Fruit fly (Drosophila melanogaster) whole organism, prepupa: ENCODE measurements around the gene Pli.

Experiments used
- CG10631 ChIP-seq: fragments of 200-800 bp; sonication (Bioruptor generic); optimal IDR thresholded peaks from 2 replicates; lab custom pipeline; 2016; ENCODE audit warnings: missing biosample characterization, missing genetic modification characterization
- CG11294 ChIP-seq: fragments of 200-800 bp; sonication (Bioruptor generic); IDR thresholded peaks from 2 replicates; pipeline ENCODE4 v1.3.6; 2022; ENCODE audit warnings: missing biosample characterization, missing genetic modification characterization
- CG11762 ChIP-seq: fragments of 200-800 bp; sonication (Bioruptor generic); optimal IDR thresholded peaks from 3 replicates; lab custom pipeline; 2016; ENCODE audit warnings: missing biosample characterization, missing genetic modification characterization; ENCODE audit not compliant: insufficient read depth
- CG11902 ChIP-seq: fragments of 200-800 bp; sonication (Bioruptor generic); optimal IDR thresholded peaks from 3 replicates; lab custom pipeline; 2016; ENCODE audit warnings: missing biosample characterization, missing genetic modification characterization
- CG15336 ChIP-seq: fragments of 200-800 bp; sonication (Bioruptor generic); IDR thresholded peaks from 2 replicates; pipeline ENCODE4 v1.3.6; 2022; ENCODE audit warnings: missing biosample characterization, missing genetic modification characterization
- CG1621 ChIP-seq: fragments of 200-800 bp; sonication (Bioruptor generic); optimal IDR thresholded peaks from 3 replicates; lab custom pipeline; 2018; ENCODE audit warnings: missing biosample characterization, mild to moderate bottlenecking, missing genetic modification characterization
- CG16779 ChIP-seq: fragments of 200-800 bp; sonication (Bioruptor generic); optimal IDR thresholded peaks from 3 replicates; lab custom pipeline; 2017; ENCODE audit warnings: missing biosample characterization, mild to moderate bottlenecking, missing genetic modification characterization
- CG3032 ChIP-seq: fragments of 200-800 bp; optimal IDR thresholded peaks from 2 replicates; lab custom pipeline; 2019; ENCODE audit warnings: missing biosample characterization, mild to moderate bottlenecking, missing genetic modification characterization, moderate library complexity
- CG31627 ChIP-seq: fragments of 200-800 bp; sonication (Bioruptor generic); optimal IDR thresholded peaks from 3 replicates; lab custom pipeline; 2016; ENCODE audit warnings: missing biosample characterization, missing genetic modification characterization
- CG32006 ChIP-seq: fragments of 200-800 bp; sonication (Bioruptor generic); optimal IDR thresholded peaks from 3 replicates; lab custom pipeline; 2017; ENCODE audit warnings: missing biosample characterization, mild to moderate bottlenecking, missing genetic modification characterization
- CG34406 ChIP-seq: fragments of 200-800 bp; sonication (Bioruptor generic); optimal IDR thresholded peaks from 3 replicates; lab custom pipeline; 2016; ENCODE audit warnings: missing biosample characterization, missing genetic modification characterization
- CG3919 ChIP-seq: fragments of 200-800 bp; sonication (Bioruptor generic); optimal IDR thresholded peaks from 3 replicates; lab custom pipeline; 2016; ENCODE audit warnings: missing biosample characterization, missing genetic modification characterization
- CG4318 ChIP-seq: fragments of 200-800 bp; sonication (Bioruptor generic); optimal IDR thresholded peaks from 3 replicates; lab custom pipeline; 2017; ENCODE audit warnings: missing biosample characterization, mild to moderate bottlenecking, missing genetic modification characterization
- CG6276 ChIP-seq: fragments of 200-800 bp; sonication (Bioruptor generic); optimal IDR thresholded peaks from 2 replicates; lab custom pipeline; 2017; ENCODE audit warnings: missing biosample characterization, mild to moderate bottlenecking, missing genetic modification characterization
- CG6792 ChIP-seq: fragments of 200-800 bp; sonication (Bioruptor generic); optimal IDR thresholded peaks from 3 replicates; lab custom pipeline; 2016; ENCODE audit warnings: missing biosample characterization, missing genetic modification characterization
- CG6854 ChIP-seq: fragments of 200-800 bp; sonication (Bioruptor generic); optimal IDR thresholded peaks from 2 replicates; lab custom pipeline; 2017; ENCODE audit warnings: missing biosample characterization, mild to moderate bottlenecking, missing genetic modification characterization
- CG7368 ChIP-seq: fragments of 200-800 bp; sonication (Bioruptor generic); optimal IDR thresholded peaks from 3 replicates; lab custom pipeline; 2016; ENCODE audit warnings: missing biosample characterization, missing genetic modification characterization
- CG8119 ChIP-seq: fragments of 200-800 bp; sonication (Bioruptor generic); IDR thresholded peaks from 3 replicates; pipeline ENCODE4 v1.3.6; 2022; ENCODE audit warnings: missing biosample characterization, missing genetic modification characterization
- CG8632 ChIP-seq: fragments of 200-800 bp; sonication (Bioruptor generic); optimal IDR thresholded peaks from 3 replicates; lab custom pipeline; 2016; ENCODE audit warnings: missing biosample characterization, missing genetic modification characterization
- CG9139 ChIP-seq: fragments of 200-800 bp; sonication (Bioruptor generic); optimal IDR thresholded peaks from 3 replicates; lab custom pipeline; 2017; ENCODE audit warnings: missing biosample characterization, mild to moderate bottlenecking, missing genetic modification characterization
- Eip75B ChIP-seq: fragments of 200-800 bp; sonication (Bioruptor generic); optimal IDR thresholded peaks from 3 replicates; lab custom pipeline; 2016; ENCODE audit warnings: missing biosample characterization, missing genetic modification characterization
- Eip78C ChIP-seq: fragments of 200-800 bp; sonication (Bioruptor generic); peaks from one replicate; lab custom pipeline; 2016; ENCODE audit warnings: missing biosample characterization, missing genetic modification characterization
- Ets96B ChIP-seq: fragments of 200-800 bp; optimal IDR thresholded peaks from 2 replicates; lab custom pipeline; 2019; ENCODE audit warnings: missing biosample characterization, mild to moderate bottlenecking, missing genetic modification characterization, moderate library complexity
- Gug ChIP-seq: fragments of 200-800 bp; sonication (Bioruptor generic); IDR thresholded peaks from 2 replicates; pipeline ENCODE4 v1.3.6; 2022; ENCODE audit warnings: missing biosample characterization, missing genetic modification characterization
- Hr38 ChIP-seq: sonication (Bioruptor generic); optimal IDR thresholded peaks from 2 replicates; lab custom pipeline; 2016; ENCODE audit warnings: missing biosample characterization, missing genetic modification characterization
- Hr39 ChIP-seq: fragments of 200-800 bp; sonication (Bioruptor generic); optimal IDR thresholded peaks from 2 replicates; lab custom pipeline; 2016; ENCODE audit warnings: missing biosample characterization, missing genetic modification characterization
- OdsH ChIP-seq: fragments of 200-800 bp; sonication (Bioruptor generic); optimal IDR thresholded peaks from 3 replicates; lab custom pipeline; 2016; ENCODE audit warnings: missing biosample characterization, missing genetic modification characterization
- Smox ChIP-seq: fragments of 200-800 bp; sonication (Bioruptor generic); optimal IDR thresholded peaks from 3 replicates; lab custom pipeline; 2016; ENCODE audit warnings: missing biosample characterization, missing genetic modification characterization
- Sox102F ChIP-seq: fragments of 200-800 bp; sonication (Bioruptor generic); optimal IDR thresholded peaks from 2 replicates; lab custom pipeline; 2016; ENCODE audit warnings: missing biosample characterization, mild to moderate bottlenecking, missing genetic modification characterization
- Sox14 ChIP-seq: fragments of 200-800 bp; sonication (Bioruptor generic); optimal IDR thresholded peaks from 3 replicates; lab custom pipeline; 2016; ENCODE audit warnings: missing biosample characterization, missing genetic modification characterization
- Sox15 ChIP-seq: fragments of 200-800 bp; sonication (Bioruptor generic); optimal IDR thresholded peaks from 3 replicates; lab custom pipeline; 2016; ENCODE audit warnings: missing biosample characterization, missing genetic modification characterization
- achi ChIP-seq: fragments of 200-800 bp; sonication (Bioruptor generic); optimal IDR thresholded peaks from 3 replicates; lab custom pipeline; 2016; ENCODE audit warnings: missing biosample characterization, missing genetic modification characterization
- acj6 ChIP-seq: fragments of 200-800 bp; sonication (Bioruptor generic); optimal IDR thresholded peaks from 3 replicates; lab custom pipeline; 2016; ENCODE audit warnings: missing biosample characterization, missing genetic modification characterization
- cyc ChIP-seq: fragments of 200-800 bp; sonication (Bioruptor generic); optimal IDR thresholded peaks from 3 replicates; lab custom pipeline; 2016; ENCODE audit warnings: missing biosample characterization, missing genetic modification characterization
- dsx ChIP-seq: fragments of 200-800 bp; optimal IDR thresholded peaks from 3 replicates; lab custom pipeline; 2019; ENCODE audit warnings: missing biosample characterization, mild to moderate bottlenecking, missing genetic modification characterization, moderate library complexity; ENCODE audit not compliant: poor library complexity, severe bottlenecking
- eg ChIP-seq: fragments of 200-800 bp; sonication (Bioruptor generic); IDR thresholded peaks from 3 replicates; pipeline ENCODE4 v1.3.6; 2022; ENCODE audit warnings: missing biosample characterization, missing genetic modification characterization
- esn ChIP-seq: fragments of 200-800 bp; sonication (Bioruptor generic); optimal IDR thresholded peaks from 2 replicates; lab custom pipeline; 2016; ENCODE audit warnings: missing biosample characterization, mild to moderate bottlenecking, missing genetic modification characterization, moderate library complexity
- fd59A ChIP-seq: fragments of 200-800 bp; sonication (Bioruptor generic); optimal IDR thresholded peaks from 2 replicates; lab custom pipeline; 2017; ENCODE audit warnings: missing biosample characterization, mild to moderate bottlenecking, missing genetic modification characterization, missing genetic modification reagents
- fd85E ChIP-seq: fragments of 200-800 bp; sonication (Bioruptor generic); optimal IDR thresholded peaks from 3 replicates; lab custom pipeline; 2016; ENCODE audit warnings: missing biosample characterization, missing genetic modification characterization
- fkh ChIP-seq: fragments of 200-800 bp; sonication (Bioruptor generic); optimal IDR thresholded peaks from 3 replicates; lab custom pipeline; 2017; ENCODE audit warnings: missing biosample characterization, mild to moderate bottlenecking, missing genetic modification characterization, moderate library complexity
- lz ChIP-seq: fragments of 200-800 bp; sonication (Bioruptor generic); optimal IDR thresholded peaks from 3 replicates; lab custom pipeline; 2016; ENCODE audit warnings: missing biosample characterization, missing genetic modification characterization
- net ChIP-seq: fragments of 200-800 bp; sonication (Bioruptor generic); optimal IDR thresholded peaks from 3 replicates; lab custom pipeline; 2016; ENCODE audit warnings: missing biosample characterization, missing genetic modification characterization
- pdm3 ChIP-seq: fragments of 200-800 bp; sonication (Bioruptor generic); optimal IDR thresholded peaks from 3 replicates; lab custom pipeline; 2016; ENCODE audit warnings: missing biosample characterization, missing genetic modification characterization
- salr ChIP-seq, 2 experiments: fragments of 200-800 bp; sonication (Bioruptor generic); optimal IDR thresholded peaks; 3 replicates each; lab custom pipeline; 2016 to 2018; ENCODE audit warnings: missing biosample characterization in 2 of 2, missing genetic modification characterization in 2 of 2, mild to moderate bottlenecking in 1 of 2
- spab ChIP-seq: fragments of 200-800 bp; sonication (Bioruptor generic); optimal IDR thresholded peaks from 2 replicates; lab custom pipeline; 2017; ENCODE audit warnings: missing biosample characterization, mild to moderate bottlenecking, missing genetic modification characterization, missing genetic modification reagents
- ss ChIP-seq, 2 experiments: fragments of 200-800 bp; sonication (Bioruptor generic); optimal IDR thresholded peaks; 2 replicates in 1 of 2; 3 replicates in 1 of 2; lab custom pipeline; 2017 to 2018; ENCODE audit warnings: mild to moderate bottlenecking in 2 of 2, missing biosample characterization in 2 of 2, missing genetic modification characterization in 2 of 2, moderate library complexity in 1 of 2
- svp ChIP-seq: fragments of 200-800 bp; sonication (Bioruptor generic); peaks from one replicate; lab custom pipeline; 2016; ENCODE audit warnings: missing biosample characterization, missing genetic modification characterization
- vri ChIP-seq: fragments of 200-800 bp; sonication (Bioruptor generic); optimal IDR thresholded peaks from 3 replicates; lab custom pipeline; 2016; ENCODE audit warnings: missing biosample characterization, mild to moderate bottlenecking, missing genetic modification characterization

Gene Pli

DNA sequence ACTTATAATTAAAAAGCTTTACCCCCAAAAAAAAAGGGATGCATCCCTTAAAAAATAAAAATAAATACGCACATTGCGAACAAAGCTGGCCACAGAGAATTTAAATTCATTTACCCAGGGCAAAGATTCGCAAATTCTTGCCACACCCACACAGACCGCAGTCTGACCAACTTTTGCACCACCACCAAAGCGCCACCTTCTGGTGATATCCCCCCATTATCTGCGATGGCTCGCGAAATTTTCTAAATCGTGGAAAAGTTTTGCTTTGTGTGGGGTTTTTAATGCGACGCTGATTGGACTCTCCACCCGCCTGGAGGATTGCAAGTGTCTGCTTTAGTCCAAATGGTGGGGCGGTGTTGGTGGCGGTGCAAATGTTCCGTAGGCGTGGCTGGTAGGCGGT lies 10.2 kb upstream of the Pli start:
- TF ChIP-seq fkh (GFP tag; lab: Kevin White, UChicago) (no peak), salr (GFP tag; optimal IDR thresholded peaks at IDR 0.05; lab: Kevin White, UChicago) (no peak), CG8632 (GFP tag; lab: Kevin White, UChicago) (no peak), CG3032 (tag; lab: Kevin White, UChicago) (no peak), Eip75B (GFP tag; lab: Kevin White, UChicago) (no peak), CG10631 (no peak), eg (GFP tag; lab: Robert Waterston, UW) (no peak), dsx (GFP tag; lab: Kevin White, UChicago) (no peak), CG3919 (GFP tag; lab: Kevin White, UChicago) (no peak), net (GFP tag; lab: Kevin White, UChicago) (no peak), CG34406 (GFP tag; lab: Kevin White, UChicago) (no peak), CG6854 (GFP tag; lab: Kevin White, UChicago) (no peak), CG9139 (no peak), vri (GFP tag; lab: Kevin White, UChicago) (no peak), CG6276 (GFP tag; lab: Kevin White, UChicago) (no peak), CG11902 (GFP tag; lab: Kevin White, UChicago) (no peak)

- no peak for TF ChIP-seq CG11762
- TF ChIP-seq, all 60 proteins: peak for 0
Observed at dm6 chr3R:23893460-23893859, 3.6 kb upstream of the Pli start, which contains the start of gene tbrd-1. TSS of gene tbrd-1 (minus strand) at chr3R:23893560.

dm6 chr3R:23890886-23891285 lies 1.0 kb upstream of the Pli start, which contains the start of gene TfIIA-S:
TSS of gene TfIIA-S (minus strand) at chr3R:23891060.
- no peak for TF ChIP-seq fd59A (GFP tag; lab: Kevin White, UChicago)
- peak; percentile 29 for TF ChIP-seq CG6854 (GFP tag; lab: Kevin White, UChicago)
- peak; percentile 82 for TF ChIP-seq CG31627 (GFP tag; lab: Kevin White, UChicago)
- peak; percentile 27 for TF ChIP-seq Sox15
- no peak for TF ChIP-seq CG16779 (tag; lab: Kevin White, UChicago)
- TF ChIP-seq CG11294 = no peak
- TF ChIP-seq achi (GFP tag; lab: Kevin White, UChicago) = peak; percentile 64
- TF ChIP-seq CG1621 (tag; lab: Kevin White, UChicago) = peak; percentile 65
- no peak for TF ChIP-seq CG6276 (GFP tag; lab: Kevin White, UChicago)
- TF ChIP-seq fd85E (GFP tag; lab: Kevin White, UChicago) = no peak
- TF ChIP-seq cyc = peak; percentile 74
- no peak for TF ChIP-seq Hr38
- no peak for TF ChIP-seq CG4318
- TF ChIP-seq CG32006 (GFP tag; lab: Kevin White, UChicago) = no peak
- TF ChIP-seq Smox = no peak
- peak in 1 of 2 experiments; percentile 25 for TF ChIP-seq ss (GFP tag; optimal IDR thresholded peaks at IDR 0.05; lab: Kevin White, UChicago)
- TF ChIP-seq Gug (GFP tag; lab: Robert Waterston, UW) = no peak
- TF ChIP-seq acj6 = no peak
- TF ChIP-seq lz = peak; percentile 71
- no peak for TF ChIP-seq CG8119 (GFP tag; lab: Robert Waterston, UW)
- peak; percentile 71 for TF ChIP-seq esn (GFP tag; lab: Kevin White, UChicago)
- TF ChIP-seq OdsH (GFP tag; lab: Kevin White, UChicago) = no peak
- peak; percentile 59 for TF ChIP-seq Eip78C (GFP tag; lab: Kevin White, UChicago)
- no peak for TF ChIP-seq spab
- TF ChIP-seq CG11902 (GFP tag; lab: Kevin White, UChicago) = peak; percentile 51
- TF ChIP-seq pdm3 = no peak
- no peak for TF ChIP-seq CG15336 (GFP tag; lab: Robert Waterston, UW)
- no peak for TF ChIP-seq fkh (GFP tag; lab: Kevin White, UChicago)
- no peak for TF ChIP-seq vri (GFP tag; lab: Kevin White, UChicago)
- TF ChIP-seq CG8632 (GFP tag; lab: Kevin White, UChicago) = no peak
- peak; percentile 57 for TF ChIP-seq Sox14 (GFP tag; lab: Kevin White, UChicago)
- no peak for TF ChIP-seq CG9139
- TF ChIP-seq Sox102F (GFP tag; lab: Kevin White, UChicago) = no peak
- TF ChIP-seq CG3919 (GFP tag; lab: Kevin White, UChicago) = peak; percentile 71
- TF ChIP-seq Hr39 = peak; percentile 63
- TF ChIP-seq CG6792 (GFP tag; lab: Kevin White, UChicago) = peak; percentile 23
- TF ChIP-seq CG7368 (GFP tag; lab: Kevin White, UChicago) = no peak
- no peak for TF ChIP-seq svp (GFP tag; lab: Kevin White, UChicago)
- peak in 1 of 2 experiments; percentile 34 for TF ChIP-seq salr (GFP tag; optimal IDR thresholded peaks at IDR 0.05; lab: Kevin White, UChicago)
- no peak for TF ChIP-seq Ets96B (tag; lab: Kevin White, UChicago)
